Fruit fly (Drosophila melanogaster) whole organism, embryonic: ENCODE results near the gene CG3339.
A peak's percentile ranks its signal among the peaks of the same experiment; 100 is the strongest.

Experiments
- B-H2 ChIP-seq: fragments of 200-800 bp; sonication (Bioruptor generic); optimal IDR thresholded peaks from 2 replicates; lab custom pipeline; 2018; ENCODE audit warnings: missing biosample characterization, mild to moderate bottlenecking, missing genetic modification characterization
- Bgb ChIP-seq: fragments of 200-800 bp; sonication (Bioruptor generic); IDR thresholded peaks from 2 replicates; pipeline ENCODE4 v1.3.6; 2022; ENCODE audit warnings: missing biosample characterization, missing genetic modification characterization; ENCODE audit not compliant: partially characterized antibody
- CG10209 ChIP-seq: fragments of 200-800 bp; sonication (Bioruptor generic); optimal IDR thresholded peaks from 3 replicates; lab custom pipeline; 2017; ENCODE audit warnings: missing biosample characterization, mild to moderate bottlenecking, missing genetic modification characterization, missing genetic modification reagents
- CG10431 ChIP-seq: fragments of 200-800 bp; sonication (Bioruptor generic); optimal IDR thresholded peaks from 3 replicates; lab custom pipeline; 2018; ENCODE audit warnings: missing biosample characterization, mild to moderate bottlenecking, missing genetic modification characterization
- CG11093 ChIP-seq: fragments of 200-800 bp; sonication (Bioruptor generic); IDR thresholded peaks from 3 replicates; pipeline ENCODE4 v1.3.6; 2022; ENCODE audit warnings: missing biosample characterization, missing genetic modification characterization
- CG11504 ChIP-seq: fragments of 200-800 bp; sonication (Bioruptor generic); optimal IDR thresholded peaks from 3 replicates; lab custom pipeline; 2019; ENCODE audit warnings: missing biosample characterization, mild to moderate bottlenecking, missing genetic modification characterization, moderate library complexity
- CG11695 ChIP-seq: fragments of 200-800 bp; sonication (Bioruptor generic); IDR thresholded peaks from 3 replicates; pipeline ENCODE4 v1.3.6; 2022; ENCODE audit warnings: missing biosample characterization, missing genetic modification characterization
- CG11723 ChIP-seq: fragments of 200-800 bp; sonication (Bioruptor generic); optimal IDR thresholded peaks from 2 replicates; lab custom pipeline; 2017; ENCODE audit warnings: missing biosample characterization, mild to moderate bottlenecking, missing genetic modification characterization
- CG12155 ChIP-seq: fragments of 200-800 bp; sonication (Bioruptor generic); optimal IDR thresholded peaks from 3 replicates; lab custom pipeline; 2016; ENCODE audit warnings: missing biosample characterization, missing genetic modification characterization
- CG12391 ChIP-seq: fragments of 200-800 bp; sonication (Bioruptor generic); optimal IDR thresholded peaks from 3 replicates; lab custom pipeline; 2018; ENCODE audit warnings: missing biosample characterization, mild to moderate bottlenecking, missing genetic modification characterization, moderate library complexity
- CG13123 ChIP-seq: fragments of 200-800 bp; sonication (Bioruptor generic); optimal IDR thresholded peaks from 2 replicates; lab custom pipeline; 2016; ENCODE audit warnings: missing biosample characterization, missing genetic modification characterization
- CG13287 ChIP-seq: fragments of 200-800 bp; sonication (Bioruptor generic); IDR thresholded peaks from 2 replicates; pipeline ENCODE4 v1.3.6; 2022; ENCODE audit warnings: missing biosample characterization, missing genetic modification characterization; ENCODE audit not compliant: partially characterized antibody
- CG13894 ChIP-seq: fragments of 200-800 bp; sonication (Bioruptor generic); optimal IDR thresholded peaks from 3 replicates; lab custom pipeline; 2018; ENCODE audit warnings: missing biosample characterization, mild to moderate bottlenecking, missing genetic modification characterization, moderate library complexity
- CG15479 ChIP-seq: fragments of 200-800 bp; sonication (Bioruptor generic); optimal IDR thresholded peaks from 3 replicates; lab custom pipeline; 2019; ENCODE audit warnings: missing biosample characterization, mild to moderate bottlenecking, missing genetic modification characterization, moderate library complexity
- CG16813 ChIP-seq: fragments of 200-800 bp; sonication (Bioruptor generic); IDR thresholded peaks from 3 replicates; pipeline ENCODE4 v1.3.6; 2022; ENCODE audit warnings: missing biosample characterization, missing genetic modification characterization; ENCODE audit not compliant: partially characterized antibody
- CG31388 ChIP-seq: fragments of 200-800 bp; sonication (Bioruptor generic); optimal IDR thresholded peaks from 2 replicates; lab custom pipeline; 2016; ENCODE audit warnings: missing biosample characterization, missing genetic modification characterization
- CG33213 ChIP-seq: fragments of 200-800 bp; sonication (Bioruptor generic); optimal IDR thresholded peaks from 3 replicates; lab custom pipeline; 2016; ENCODE audit warnings: missing biosample characterization, missing genetic modification characterization
- CG34422 ChIP-seq: fragments of 200-800 bp; sonication (Bioruptor generic); IDR thresholded peaks from 3 replicates; pipeline ENCODE4 v1.3.6; 2022; ENCODE audit warnings: missing biosample characterization, missing genetic modification characterization
- CG42726 ChIP-seq: fragments of 200-800 bp; sonication (Bioruptor generic); IDR thresholded peaks from 2 replicates; pipeline ENCODE4 v1.3.6; 2022; ENCODE audit warnings: missing biosample characterization, missing genetic modification characterization; ENCODE audit not compliant: partially characterized antibody
- CG4404 ChIP-seq: fragments of 200-800 bp; sonication (Bioruptor generic); IDR thresholded peaks from 2 replicates; pipeline ENCODE4 v1.3.6; 2022; ENCODE audit warnings: missing biosample characterization, missing genetic modification characterization
- CG6791 ChIP-seq: fragments of 200-800 bp; sonication (Bioruptor generic); IDR thresholded peaks from 3 replicates; pipeline ENCODE4 v1.3.6; 2022; ENCODE audit warnings: missing biosample characterization, missing genetic modification characterization; ENCODE audit not compliant: partially characterized antibody
- CG8478 ChIP-seq: fragments of >200 bp; optimal IDR thresholded peaks from 2 replicates; lab custom pipeline; 2018
- CoRest ChIP-seq: fragments of 200-800 bp; sonication (Bioruptor generic); optimal IDR thresholded peaks from 3 replicates; lab custom pipeline; 2018; ENCODE audit warnings: missing biosample characterization, mild to moderate bottlenecking, missing genetic modification characterization, moderate library complexity
- Dll ChIP-seq: fragments of 200-800 bp; sonication (Bioruptor generic); IDR thresholded peaks from 4 replicates; pipeline ENCODE4 v1.3.6; 2022; ENCODE audit warnings: missing biosample characterization, missing genetic modification characterization; ENCODE audit not compliant: partially characterized antibody
- Doc3 ChIP-seq: fragments of 200-800 bp; sonication (Bioruptor generic); IDR thresholded peaks from 3 replicates; pipeline ENCODE4 v1.3.6; 2022; ENCODE audit warnings: missing biosample characterization, missing genetic modification characterization; ENCODE audit not compliant: partially characterized antibody
- H15 ChIP-seq: fragments of 200-800 bp; sonication (Bioruptor generic); IDR thresholded peaks from 3 replicates; pipeline ENCODE4 v1.3.6; 2022; ENCODE audit warnings: missing biosample characterization, missing genetic modification characterization
- HHEX ChIP-seq: fragments of 200-800 bp; sonication (Bioruptor generic); optimal IDR thresholded peaks from 3 replicates; lab custom pipeline; 2017; ENCODE audit warnings: missing biosample characterization, mild to moderate bottlenecking, missing genetic modification characterization, missing genetic modification reagents
- HLH3B ChIP-seq: fragments of 200-800 bp; sonication (Bioruptor generic); IDR thresholded peaks from 2 replicates; pipeline ENCODE4 v1.3.6; 2022; ENCODE audit warnings: missing biosample characterization, missing genetic modification characterization
- HmgZ ChIP-seq: fragments of 200-800 bp; sonication (Bioruptor generic); optimal IDR thresholded peaks from 2 replicates; lab custom pipeline; 2018; ENCODE audit warnings: missing biosample characterization, mild to moderate bottlenecking, missing genetic modification characterization
- Hr39 ChIP-seq: fragments of >200 bp; optimal IDR thresholded peaks from 2 replicates; lab custom pipeline; 2017
- Kr ChIP-seq: fragments of 200-800 bp; sonication (Bioruptor generic); optimal IDR thresholded peaks from 2 replicates; lab custom pipeline; 2017; ENCODE audit warnings: missing biosample characterization, mild to moderate bottlenecking, missing genetic modification characterization
- Lim3 ChIP-seq: fragments of 200-800 bp; sonication (Bioruptor generic); IDR thresholded peaks from 2 replicates; pipeline ENCODE4 v1.3.6; 2022; ENCODE audit warnings: missing biosample characterization, missing genetic modification characterization
- Usf ChIP-seq: fragments of 200-800 bp; sonication (Bioruptor generic); optimal IDR thresholded peaks from 2 replicates; lab custom pipeline; 2017; ENCODE audit warnings: missing genotype, missing biosample characterization, missing genetic modification characterization
- Xbp1 ChIP-seq: fragments of 200-800 bp; sonication (Bioruptor generic); optimal IDR thresholded peaks from 3 replicates; lab custom pipeline; 2016; ENCODE audit warnings: missing biosample characterization, mild to moderate bottlenecking, missing genetic modification characterization
- chn ChIP-seq: fragments of 200-800 bp; sonication (Bioruptor generic); optimal IDR thresholded peaks from 2 replicates; lab custom pipeline; 2016; ENCODE audit warnings: missing biosample characterization, missing genetic modification characterization
- crol ChIP-seq: fragments of 200-800 bp; sonication (Bioruptor generic); IDR thresholded peaks from 2 replicates; pipeline ENCODE4 v1.3.6; 2022; ENCODE audit warnings: missing biosample characterization, missing genetic modification characterization
- da ChIP-seq: fragments of 200-800 bp; sonication (Bioruptor generic); optimal IDR thresholded peaks from 2 replicates; lab custom pipeline; 2016; ENCODE audit warnings: missing biosample characterization, missing genetic modification characterization
- eve ChIP-seq, 2 experiments: fragments of >200 bp; optimal IDR thresholded peaks; 2 replicates each; lab custom pipeline; 2017; ENCODE audit warnings: missing biosample characterization in 2 of 2, missing genetic modification characterization in 2 of 2
- her ChIP-seq: fragments of 200-800 bp; sonication (Bioruptor generic); optimal IDR thresholded peaks from 2 replicates; lab custom pipeline; 2016; ENCODE audit warnings: missing biosample characterization, missing genetic modification characterization
- kay ChIP-seq: fragments of 200-800 bp; sonication (Bioruptor generic); optimal IDR thresholded peaks from 2 replicates; lab custom pipeline; 2016; ENCODE audit warnings: missing biosample characterization, missing genetic modification characterization
- ken ChIP-seq: fragments of 200-800 bp; sonication (Bioruptor generic); IDR thresholded peaks from 3 replicates; pipeline ENCODE4 v1.3.6; 2022; ENCODE audit warnings: missing biosample characterization, missing genetic modification characterization
- maf-S ChIP-seq: fragments of 200-800 bp; sonication (Bioruptor generic); optimal IDR thresholded peaks from 2 replicates; lab custom pipeline; 2016; ENCODE audit warnings: missing biosample characterization, missing genetic modification characterization
- mld ChIP-seq: fragments of 200-800 bp; sonication (Bioruptor generic); IDR thresholded peaks from 3 replicates; pipeline ENCODE4 v1.3.6; 2022; ENCODE audit warnings: missing biosample characterization, missing genetic modification characterization; ENCODE audit not compliant: partially characterized antibody
- nerfin-2 ChIP-seq: fragments of 200-800 bp; sonication (Bioruptor generic); IDR thresholded peaks from 2 replicates; pipeline ENCODE4 v1.3.6; 2022; ENCODE audit warnings: missing biosample characterization, missing genetic modification characterization; ENCODE audit not compliant: partially characterized antibody
- pros ChIP-seq: fragments of 200-800 bp; sonication (Bioruptor generic); optimal IDR thresholded peaks from 3 replicates; lab custom pipeline; 2019; ENCODE audit warnings: missing biosample characterization, mild to moderate bottlenecking, missing genetic modification characterization, moderate library complexity
- pzg ChIP-seq: fragments of 200-800 bp; sonication (Bioruptor generic); optimal IDR thresholded peaks from 3 replicates; lab custom pipeline; 2018; ENCODE audit warnings: missing biosample characterization, mild to moderate bottlenecking, missing genetic modification characterization, moderate library complexity
- sna ChIP-seq: fragments of 200-800 bp; sonication (Bioruptor generic); IDR thresholded peaks from 2 replicates; pipeline ENCODE4 v1.3.6; 2022; ENCODE audit warnings: missing biosample characterization, missing genetic modification characterization; ENCODE audit not compliant: partially characterized antibody
- tap ChIP-seq: fragments of 200-800 bp; optimal IDR thresholded peaks from 3 replicates; lab custom pipeline; 2019; ENCODE audit warnings: missing biosample characterization, mild to moderate bottlenecking, missing genetic modification characterization, moderate library complexity
- tna ChIP-seq: fragments of 200-800 bp; sonication (Bioruptor generic); IDR thresholded peaks from 2 replicates; pipeline ENCODE4 v1.3.6; 2022; ENCODE audit warnings: missing biosample characterization, missing genetic modification characterization; ENCODE audit not compliant: partially characterized antibody
- tup ChIP-seq: fragments of 200-800 bp; sonication (Bioruptor generic); optimal IDR thresholded peaks from 2 replicates; lab custom pipeline; 2016; ENCODE audit warnings: missing biosample characterization, mild to moderate bottlenecking, missing genetic modification characterization, moderate library complexity

Gene CG3339

DNA sequence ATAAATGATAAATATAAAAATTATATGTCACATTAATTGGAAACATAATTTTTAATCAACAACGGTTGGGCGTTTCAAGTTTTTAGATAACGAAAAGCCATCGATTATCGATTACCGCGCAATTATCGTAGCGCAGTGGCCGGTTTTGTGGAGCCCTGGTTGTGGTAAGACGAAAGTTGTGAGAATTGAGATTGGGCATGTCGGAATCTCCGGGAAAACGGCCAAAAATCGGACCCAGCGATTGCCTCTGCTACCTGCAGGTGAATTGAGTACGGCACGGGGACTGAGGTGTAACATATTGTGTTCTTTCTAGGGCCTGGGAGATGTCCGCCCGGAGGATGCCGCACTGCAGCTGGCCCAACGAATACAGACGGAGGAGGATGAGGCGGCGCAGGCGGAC is 38.5 kb downstream of the CG3339 start, which contains the start of gene CG3368 (continued):
- TF ChIP-seq CG8478 (lab: Kevin White, UChicago) (peak; percentile 28), HmgZ (tag; lab: Kevin White, UChicago) (no peak), CG34422 (GFP tag; lab: Robert Waterston, UW) (peak; percentile 30; the same call in 1 of the 3 replicates), Dll (GFP tag; lab: Robert Waterston, UW) (peak; percentile 65), tna (GFP tag; lab: Robert Waterston, UW) (peak; percentile 63; the same call in 1 of the 2 replicates), CG11723 (no peak), Doc3 (GFP tag; lab: Robert Waterston, UW) (peak; percentile 24; the same call in 1 of the 3 replicates), tup (GFP tag; lab: Kevin White, UChicago) (no peak), B-H2 (GFP tag; lab: Kevin White, UChicago) (peak; percentile 27), pros (GFP tag; lab: Kevin White, UChicago) (no peak), Bgb (GFP tag; lab: Robert Waterston, UW) (peak; percentile 71), CG13894 (peak; percentile 30), CG12155 (no peak), nerfin-2 (GFP tag; lab: Robert Waterston, UW) (peak; percentile 84), pzg (GFP tag; lab: Kevin White, UChicago) (peak; percentile 49), CG11504 (tag; lab: Kevin White, UChicago) (peak; percentile 12), HHEX (no peak), mld (GFP tag; lab: Robert Waterston, UW) (peak; percentile 55; the same call in 1 of the 3 replicates), chn (no peak), Hr39 (lab: Kevin White, UChicago) (no peak), CG16813 (GFP tag; lab: Robert Waterston, UW) (peak; percentile 59; the same call in 2 of the 3 replicates), kay (GFP tag; lab: Kevin White, UChicago) (no peak), CoRest (tag; lab: Kevin White, UChicago) (no peak), Usf (GFP tag; lab: Kevin White, UChicago) (no peak), crol (0 out of 2 replicates have a peak, but pooled peaks have one; percentile 16), sna (GFP tag; lab: Robert Waterston, UW) (peak; percentile 76)

DNA sequence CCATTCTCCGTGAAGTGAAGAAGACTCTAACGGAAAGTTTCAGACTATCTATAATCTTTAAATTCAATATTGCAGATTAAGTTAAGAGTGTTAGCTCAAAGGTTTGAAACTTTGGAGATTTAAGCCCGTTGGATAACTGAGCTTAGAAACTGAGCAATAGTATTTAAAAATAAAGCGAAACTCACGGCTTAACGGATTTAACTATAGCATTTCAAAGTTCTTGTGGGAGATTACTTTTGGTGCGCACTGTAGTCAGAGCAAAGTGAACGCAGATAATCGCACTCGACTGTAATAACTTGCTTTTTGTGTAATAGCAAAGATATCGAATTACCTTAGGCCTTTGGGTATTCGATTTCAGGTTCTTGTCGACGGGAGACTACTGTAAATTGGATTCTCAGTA is 39.8 kb downstream of the CG3339 start, which contains the start of gene mrt:
Gene mrt, minus strand, starts transcription at position 376 of the 400 bp plus-strand sequence.
- TF ChIP-seq eve (GFP tag; optimal IDR thresholded peaks at IDR 0.05; lab: Kevin White, UChicago) = no peak
- TF ChIP-seq CG10209 (GFP tag; lab: Kevin White, UChicago) = peak; percentile 18
- no peak for TF ChIP-seq CG15479 (GFP tag; lab: Kevin White, UChicago)
- no peak for TF ChIP-seq Lim3 (GFP tag; lab: Robert Waterston, UW)
- TF ChIP-seq her (GFP tag; lab: Kevin White, UChicago) = peak; percentile 61
- TF ChIP-seq HLH3B = 0 out of 2 replicates have a peak, but pooled peaks have one; percentile 10
- no peak for TF ChIP-seq CG4404
- no peak for TF ChIP-seq CG42726 (GFP tag; lab: Robert Waterston, UW)
- TF ChIP-seq tap (tag; lab: Kevin White, UChicago) = no peak
- TF ChIP-seq CG13287 (GFP tag; lab: Robert Waterston, UW) = no peak
- TF ChIP-seq CG13123 = no peak
- peak; percentile 44 for TF ChIP-seq CG33213 (GFP tag; lab: Kevin White, UChicago)
- TF ChIP-seq CG12391 = peak; percentile 64
- TF ChIP-seq CG31388 (GFP tag; lab: Kevin White, UChicago) = no peak
- TF ChIP-seq maf-S = peak; percentile 58
- TF ChIP-seq CG6791 (GFP tag; lab: Robert Waterston, UW) = 0 out of 3 replicates have a peak, but pooled peaks have one; percentile 27
- TF ChIP-seq Xbp1 (GFP tag; lab: Kevin White, UChicago) = peak; percentile 45
- no peak for TF ChIP-seq ken (GFP tag; lab: Robert Waterston, UW)
- TF ChIP-seq CG11093 = no peak
- no peak for TF ChIP-seq CG10431 (GFP tag; lab: Kevin White, UChicago)
- peak; percentile 41; the same call in 1 of the 3 replicates for TF ChIP-seq H15 (GFP tag; lab: Robert Waterston, UW)
- peak; percentile 6 for TF ChIP-seq da
- 0 out of 3 replicates have a peak, but pooled peaks have one; percentile 43 for TF ChIP-seq CG11695 (GFP tag; lab: Robert Waterston, UW)
- TF ChIP-seq pros (GFP tag; lab: Kevin White, UChicago) = no peak
- TF ChIP-seq Kr = no peak
